Fruit fly (Drosophila melanogaster) whole organism, embryonic: ENCODE data around the gene CG13384.

ENCODE experiments used
- B-H1 ChIP-seq: fragments of 200-800 bp; sonication (Bioruptor generic); IDR thresholded peaks from 3 replicates; pipeline ENCODE4 v1.3.6; 2022; ENCODE audit warnings: missing biosample characterization, missing genetic modification characterization
- CG10274 ChIP-seq: fragments of 200-800 bp; sonication (Bioruptor generic); optimal IDR thresholded peaks from 3 replicates; lab custom pipeline; 2017; ENCODE audit warnings: missing biosample characterization, mild to moderate bottlenecking, missing genetic modification characterization
- CG10979 ChIP-seq: fragments of 200-800 bp; sonication (Bioruptor generic); optimal IDR thresholded peaks from 2 replicates; lab custom pipeline; 2018; ENCODE audit warnings: missing biosample characterization, mild to moderate bottlenecking, missing genetic modification characterization, moderate library complexity
- CG11247 ChIP-seq: fragments of 200-800 bp; sonication (Bioruptor generic); IDR thresholded peaks from 2 replicates; pipeline ENCODE4 v1.3.6; 2022; ENCODE audit warnings: missing biosample characterization, missing genetic modification characterization
- CG12104 ChIP-seq: fragments of 200-800 bp; sonication (Bioruptor generic); optimal IDR thresholded peaks from 3 replicates; lab custom pipeline; 2016; ENCODE audit warnings: missing biosample characterization, missing genetic modification characterization
- CG14860 ChIP-seq: fragments of 200-800 bp; sonication (Bioruptor generic); IDR thresholded peaks from 3 replicates; pipeline ENCODE4 v1.3.6; 2022; ENCODE audit warnings: missing biosample characterization, missing genetic modification characterization; ENCODE audit not compliant: partially characterized antibody
- CG15011 ChIP-seq: fragments of 200-800 bp; sonication (Bioruptor generic); optimal IDR thresholded peaks from 3 replicates; lab custom pipeline; 2018; ENCODE audit warnings: missing biosample characterization, mild to moderate bottlenecking, missing genetic modification characterization
- CG1602 ChIP-seq: fragments of 200-800 bp; sonication (Bioruptor generic); optimal IDR thresholded peaks from 3 replicates; lab custom pipeline; 2016; ENCODE audit warnings: missing biosample characterization, missing genetic modification characterization
- CG16813 ChIP-seq: fragments of 200-800 bp; sonication (Bioruptor generic); IDR thresholded peaks from 3 replicates; pipeline ENCODE4 v1.3.6; 2022; ENCODE audit warnings: missing biosample characterization, missing genetic modification characterization; ENCODE audit not compliant: partially characterized antibody
- CG17186 ChIP-seq: fragments of 200-800 bp; sonication (Bioruptor generic); optimal IDR thresholded peaks from 3 replicates; lab custom pipeline; 2017; ENCODE audit warnings: missing biosample characterization, missing genetic modification reagents, missing genetic modification characterization
- CG18011 ChIP-seq: fragments of 200-800 bp; sonication (Bioruptor generic); optimal IDR thresholded peaks from 2 replicates; lab custom pipeline; 2017; ENCODE audit warnings: missing biosample characterization, missing genetic modification characterization, mild to moderate bottlenecking, moderate library complexity, missing genotype
- CG18476 ChIP-seq: fragments of 200-800 bp; sonication (Bioruptor generic); optimal IDR thresholded peaks from 2 replicates; lab custom pipeline; 2016; ENCODE audit warnings: missing biosample characterization, mild to moderate bottlenecking, missing genetic modification characterization
- CG2889 ChIP-seq: fragments of 200-800 bp; sonication (Bioruptor generic); IDR thresholded peaks from 3 replicates; pipeline ENCODE4 v1.3.6; 2022; ENCODE audit warnings: missing biosample characterization, missing genetic modification characterization
- CG31365 ChIP-seq: fragments of 200-800 bp; sonication (Bioruptor generic); optimal IDR thresholded peaks from 2 replicates; lab custom pipeline; 2018; ENCODE audit warnings: missing biosample characterization, mild to moderate bottlenecking, missing genetic modification characterization
- CG31388 ChIP-seq: fragments of 200-800 bp; sonication (Bioruptor generic); optimal IDR thresholded peaks from 2 replicates; lab custom pipeline; 2016; ENCODE audit warnings: missing biosample characterization, missing genetic modification characterization
- CG4617 ChIP-seq: fragments of 200-800 bp; sonication (Bioruptor generic); optimal IDR thresholded peaks from 3 replicates; lab custom pipeline; 2016; ENCODE audit warnings: missing biosample characterization, missing genetic modification characterization, borderline replicate concordance
- CG5180 ChIP-seq: fragments of 200-800 bp; sonication (Bioruptor generic); optimal IDR thresholded peaks from 3 replicates; lab custom pipeline; 2017; ENCODE audit warnings: missing biosample characterization, missing genetic modification characterization, mild to moderate bottlenecking, moderate library complexity, missing genetic modification reagents
- CG7271 ChIP-seq: fragments of 200-800 bp; sonication (Bioruptor generic); optimal IDR thresholded peaks from 2 replicates; lab custom pipeline; 2018; ENCODE audit warnings: missing biosample characterization, mild to moderate bottlenecking, missing genetic modification characterization, moderate library complexity
- CHES-1-like ChIP-seq: fragments of 200-800 bp; sonication (Bioruptor generic); optimal IDR thresholded peaks from 2 replicates; lab custom pipeline; 2016; ENCODE audit warnings: missing biosample characterization, missing genetic modification characterization
- CTCF ChIP-seq: fragments of 200-800 bp; sonication (Bioruptor generic); optimal IDR thresholded peaks from 2 replicates; lab custom pipeline; 2017; ENCODE audit warnings: missing biosample characterization, mild to moderate bottlenecking, missing genetic modification characterization, moderate library complexity
- Doc2 ChIP-seq: fragments of 200-800 bp; sonication (Bioruptor generic); IDR thresholded peaks from 2 replicates; pipeline ENCODE4 v1.3.6; 2022; ENCODE audit warnings: missing biosample characterization, missing genetic modification characterization
- Fer2 ChIP-seq: fragments of 200-800 bp; sonication (Bioruptor generic); optimal IDR thresholded peaks from 2 replicates; lab custom pipeline; 2018; ENCODE audit warnings: missing biosample characterization, mild to moderate bottlenecking, missing genetic modification characterization, moderate library complexity
- HHEX ChIP-seq: fragments of 200-800 bp; sonication (Bioruptor generic); optimal IDR thresholded peaks from 3 replicates; lab custom pipeline; 2017; ENCODE audit warnings: missing biosample characterization, mild to moderate bottlenecking, missing genetic modification characterization, missing genetic modification reagents
- Hsf ChIP-seq: fragments of 200-800 bp; sonication (Bioruptor generic); optimal IDR thresholded peaks from 3 replicates; lab custom pipeline; 2016; ENCODE audit warnings: missing biosample characterization, missing genetic modification characterization
- MBD-R2 ChIP-seq: fragments of 200-800 bp; sonication (Bioruptor generic); IDR thresholded peaks from 2 replicates; pipeline ENCODE4 v1.3.6; 2022; ENCODE audit warnings: missing biosample characterization, missing genetic modification characterization
- Max ChIP-seq: fragments of 200-800 bp; sonication (Bioruptor generic); optimal IDR thresholded peaks from 2 replicates; lab custom pipeline; 2016; ENCODE audit warnings: missing biosample characterization, mild to moderate bottlenecking, missing genetic modification characterization
- Pdp1 ChIP-seq, 2 experiments: fragments of 200-800 bp; sonication (Bioruptor generic); optimal IDR thresholded peaks; 3 replicates each; lab custom pipeline; 2016; ENCODE audit warnings: missing biosample characterization in 2 of 2, missing genetic modification characterization in 2 of 2, mild to moderate bottlenecking in 1 of 2, moderate library complexity in 1 of 2
- Sox100B ChIP-seq: fragments of 200-800 bp; sonication (Bioruptor generic); optimal IDR thresholded peaks from 3 replicates; lab custom pipeline; 2018; ENCODE audit warnings: missing biosample characterization, mild to moderate bottlenecking, missing genetic modification characterization
- abd-A ChIP-seq: fragments of 200-800 bp; sonication (Bioruptor generic); optimal IDR thresholded peaks from 3 replicates; lab custom pipeline; 2019; ENCODE audit warnings: missing biosample characterization, mild to moderate bottlenecking, missing genetic modification characterization, moderate library complexity
- ac ChIP-seq: fragments of 200-800 bp; sonication (Bioruptor generic); optimal IDR thresholded peaks from 3 replicates; lab custom pipeline; 2017; ENCODE audit warnings: missing biosample characterization, mild to moderate bottlenecking, missing genetic modification characterization
- ara ChIP-seq: fragments of 200-800 bp; sonication (Bioruptor generic); IDR thresholded peaks from 2 replicates; pipeline ENCODE4 v1.3.6; 2022; ENCODE audit warnings: missing biosample characterization, missing genetic modification characterization
- ash1 ChIP-seq: fragments of 200-800 bp; sonication (Bioruptor generic); optimal IDR thresholded peaks from 2 replicates; lab custom pipeline; 2018; ENCODE audit warnings: missing biosample characterization, mild to moderate bottlenecking, missing genetic modification characterization
- bcd ChIP-seq: fragments of 200-800 bp; sonication (Bioruptor generic); optimal IDR thresholded peaks from 2 replicates; lab custom pipeline; 2017; ENCODE audit warnings: missing biosample characterization, mild to moderate bottlenecking, missing genetic modification characterization
- eve ChIP-seq, 2 experiments: fragments of >200 bp; optimal IDR thresholded peaks; 2 replicates each; lab custom pipeline; 2017; ENCODE audit warnings: missing biosample characterization in 2 of 2, missing genetic modification characterization in 2 of 2
- ftz-f1 ChIP-seq: fragments of 200-800 bp; sonication (Bioruptor generic); optimal IDR thresholded peaks from 2 replicates; lab custom pipeline; 2016; ENCODE audit warnings: missing biosample characterization, missing genetic modification characterization
- fu2 ChIP-seq: fragments of 200-800 bp; sonication (Bioruptor generic); optimal IDR thresholded peaks from 2 replicates; lab custom pipeline; 2016; ENCODE audit warnings: missing biosample characterization, missing genetic modification characterization
- gfzf ChIP-seq: fragments of 200-800 bp; sonication (Bioruptor generic); optimal IDR thresholded peaks from 2 replicates; lab custom pipeline; 2016; ENCODE audit warnings: missing biosample characterization, mild to moderate bottlenecking, missing genetic modification characterization, moderate library complexity
- ham ChIP-seq: fragments of 200-800 bp; sonication (Bioruptor generic); IDR thresholded peaks from 2 replicates; pipeline ENCODE4 v1.3.6; 2022; ENCODE audit warnings: missing biosample characterization, missing genetic modification characterization
- jigr1 ChIP-seq: fragments of 200-800 bp; sonication (Bioruptor generic); IDR thresholded peaks from 3 replicates; pipeline ENCODE4 v1.3.6; 2022; ENCODE audit warnings: missing biosample characterization, missing genetic modification characterization
- ken ChIP-seq: fragments of 200-800 bp; sonication (Bioruptor generic); IDR thresholded peaks from 3 replicates; pipeline ENCODE4 v1.3.6; 2022; ENCODE audit warnings: missing biosample characterization, missing genetic modification characterization
- knrl ChIP-seq: fragments of 200-800 bp; sonication (Bioruptor generic); IDR thresholded peaks from 3 replicates; pipeline ENCODE4 v1.3.6; 2022; ENCODE audit warnings: missing biosample characterization, missing genetic modification characterization; ENCODE audit not compliant: partially characterized antibody
- pb ChIP-seq: fragments of 200-800 bp; sonication (Bioruptor generic); optimal IDR thresholded peaks from 3 replicates; lab custom pipeline; 2016; ENCODE audit warnings: missing biosample characterization, missing genetic modification characterization
- pnt ChIP-seq: fragments of 200-800 bp; sonication (Bioruptor generic); optimal IDR thresholded peaks from 3 replicates; lab custom pipeline; 2016; ENCODE audit warnings: missing biosample characterization, missing genetic modification characterization
- repo ChIP-seq: fragments of 200-800 bp; sonication (Bioruptor generic); optimal IDR thresholded peaks from 2 replicates; lab custom pipeline; 2016; ENCODE audit warnings: missing biosample characterization, missing genetic modification characterization
- ro ChIP-seq: fragments of 200-800 bp; sonication (Bioruptor generic); IDR thresholded peaks from 2 replicates; pipeline ENCODE4 v1.3.6; 2022; ENCODE audit warnings: missing biosample characterization, missing genetic modification characterization
- trh ChIP-seq: fragments of 200-800 bp; sonication (Bioruptor generic); optimal IDR thresholded peaks from 2 replicates; lab custom pipeline; 2016; ENCODE audit warnings: missing biosample characterization, missing genetic modification characterization
- vfl ChIP-seq: fragments of 200-800 bp; sonication (Bioruptor generic); optimal IDR thresholded peaks from 2 replicates; lab custom pipeline; 2016; ENCODE audit warnings: missing biosample characterization, missing genetic modification characterization
- wdn ChIP-seq: fragments of 200-800 bp; sonication (Bioruptor generic); IDR thresholded peaks from 2 replicates; pipeline ENCODE4 v1.3.6; 2022; ENCODE audit warnings: missing biosample characterization, missing genetic modification characterization
- wek ChIP-seq: fragments of 200-800 bp; sonication (Bioruptor generic); optimal IDR thresholded peaks from 3 replicates; lab custom pipeline; 2018; ENCODE audit warnings: missing biosample characterization, mild to moderate bottlenecking, missing genetic modification characterization, moderate library complexity
- zen2 ChIP-seq: fragments of 200-800 bp; sonication (Bioruptor generic); IDR thresholded peaks from 3 replicates; pipeline ENCODE4 v1.3.6; 2022; ENCODE audit warnings: missing biosample characterization, missing genetic modification characterization; ENCODE audit not compliant: partially characterized antibody

Gene CG13384

DNA sequence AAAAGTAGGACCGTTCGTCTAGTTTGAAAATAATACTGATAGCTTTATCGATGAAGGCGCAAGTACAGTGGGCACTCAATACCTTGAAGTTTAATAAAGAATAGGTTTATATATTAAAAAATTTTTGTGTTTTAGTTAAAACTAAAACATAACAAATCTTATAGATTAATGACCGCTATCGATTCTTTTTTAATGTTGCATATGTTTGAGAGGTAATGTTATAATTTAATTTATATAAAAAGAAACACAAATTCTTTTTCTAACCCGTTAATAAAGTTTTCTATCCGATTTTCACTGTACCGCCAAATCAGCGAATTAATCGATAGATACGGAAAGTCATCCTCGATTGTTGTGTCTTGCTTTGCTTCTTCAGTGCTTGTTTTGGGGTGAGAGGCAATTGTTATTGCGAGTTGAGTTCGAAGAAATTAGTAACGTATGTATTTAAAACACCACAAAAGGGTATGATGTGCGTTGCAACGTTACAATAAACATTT lies at the start of gene CG13384, which contains the start of gene Dad1 (continued):
- TF ChIP-seq CG17186 (peak; percentile 59), jigr1 (peak; percentile 73; the same call in 2 of the 3 replicates), CG14860 (no peak), HHEX (GFP tag; lab: Kevin White, UChicago) (peak; percentile 79), wek (GFP tag; lab: Kevin White, UChicago) (peak; percentile 15), trh (peak; percentile 78), Pdp1 (GFP tag; optimal IDR thresholded peaks at IDR 0.05; lab: Kevin White, UChicago) (peak; percentile 49 to 74), Sox100B (GFP tag; lab: Kevin White, UChicago) (peak; percentile 93), CG10979 (tag; lab: Kevin White, UChicago) (peak; percentile 90), ham (peak; percentile 74; the same call in 1 of the 2 replicates), fu2 (GFP tag; lab: Kevin White, UChicago) (peak; percentile 18), ac (no peak), MBD-R2 (peak; percentile 65; the same call in 1 of the 2 replicates), CG2889 (GFP tag; lab: Robert Waterston, UW) (peak; percentile 84), vfl (GFP tag; lab: Kevin White, UChicago) (peak; percentile 61), Doc2 (GFP tag; lab: Robert Waterston, UW) (0 out of 2 replicates have a peak, but pooled peaks have one; percentile 22), CG4617 (GFP tag; lab: Kevin White, UChicago) (peak; percentile 50), CG1602 (peak; percentile 92), ken (peak; percentile 81), CG31365 (tag; lab: Kevin White, UChicago) (no peak), abd-A (no peak), CG18476 (GFP tag; lab: Kevin White, UChicago) (peak; percentile 85), CG7271 (tag; lab: Kevin White, UChicago) (peak; percentile 82), zen2 (GFP tag; lab: Robert Waterston, UW) (no peak), bcd (GFP tag; lab: Kevin White, UChicago) (peak; percentile 92), ftz-f1 (GFP tag; lab: Kevin White, UChicago) (no peak), gfzf (peak; percentile 65), knrl (peak; percentile 62), pnt (GFP tag; lab: Kevin White, UChicago) (no peak), CG10274 (GFP tag; lab: Kevin White, UChicago) (peak; percentile 50), ro (GFP tag; lab: Robert Waterston, UW) (peak; percentile 72), CG16813 (GFP tag; lab: Robert Waterston, UW) (peak; percentile 51; the same call in 1 of the 3 replicates), CTCF (GFP tag; lab: Kevin White, UChicago) (no peak), CG18011 (GFP tag; lab: Kevin White, UChicago) (peak; percentile 78), ara (GFP tag; lab: Robert Waterston, UW) (peak; percentile 84), eve (GFP tag; optimal IDR thresholded peaks at IDR 0.05; lab: Kevin White, UChicago) (no peak), wdn (GFP tag; lab: Robert Waterston, UW) (peak; percentile 86), ash1 (GFP tag; lab: Kevin White, UChicago) (no peak), CHES-1-like (GFP tag; lab: Kevin White, UChicago) (peak; percentile 54), CG11247 (GFP tag; lab: Robert Waterston, UW) (peak; percentile 86), B-H1 (peak; percentile 85), CG12104 (GFP tag; lab: Kevin White, UChicago) (peak; percentile 80), Fer2 (tag; lab: Kevin White, UChicago) (peak; percentile 94), CG15011 (GFP tag; lab: Kevin White, UChicago) (peak; percentile 87), pb (GFP tag; lab: Kevin White, UChicago) (no peak), Hsf (peak; percentile 90), CG31388 (GFP tag; lab: Kevin White, UChicago) (peak; percentile 78), CG5180 (GFP tag; lab: Kevin White, UChicago) (peak; percentile 69), Max (GFP tag; lab: Kevin White, UChicago) (peak; percentile 84), repo (GFP tag; lab: Kevin White, UChicago) (no peak)
